Fruit fly (Drosophila melanogaster) whole organism, adult: Measurements from ENCODE around the gene CG33721.

Source experiments
- Hr96 ChIP-seq: fragments of 200-800 bp; sonication (Bioruptor generic); optimal IDR thresholded peaks from 2 replicates; lab custom pipeline; 2016; ENCODE audit warnings: missing biosample characterization, missing genetic modification characterization
- kay ChIP-seq: fragments of 200-800 bp; sonication (Bioruptor generic); peaks from one replicate; lab custom pipeline; 2016; ENCODE audit warnings: missing biosample characterization, missing genetic modification characterization, borderline replicate concordance

DNA sequence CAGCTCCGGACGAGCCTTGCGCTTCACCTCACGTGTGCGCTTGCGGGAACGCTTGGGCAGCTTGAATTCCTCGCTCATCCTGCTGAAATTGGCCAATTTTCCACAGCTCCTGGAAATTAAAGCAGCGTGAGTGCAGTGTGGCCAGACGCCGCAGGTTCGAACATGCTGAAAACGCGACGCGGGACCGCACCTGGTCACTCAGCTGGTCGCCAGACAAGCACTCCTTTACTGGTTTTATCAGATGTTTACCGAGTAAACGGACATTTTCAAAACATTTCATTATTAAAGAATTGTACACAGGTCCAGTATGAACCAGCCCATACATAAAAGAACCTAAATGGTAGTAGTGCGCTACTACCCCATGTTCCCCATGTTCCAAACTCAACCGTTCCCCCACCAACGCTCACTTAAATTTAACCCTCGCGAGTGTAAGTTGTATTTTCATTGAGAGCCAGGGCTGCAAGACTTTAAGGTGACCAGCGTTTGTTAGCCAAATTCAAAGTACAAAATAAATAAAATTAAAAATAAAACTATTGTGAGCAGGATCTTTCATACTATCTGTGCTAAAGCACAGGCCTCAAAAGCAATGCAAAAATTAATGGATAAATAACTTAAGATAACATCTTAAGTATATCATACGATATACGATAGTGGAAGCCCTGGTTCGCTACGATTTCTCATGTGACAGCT lies 31.5 kb downstream of the CG33721 start, which contains the start of the genes JMJD6, CG7071 and Muted:
- no peak for TF ChIP-seq kay (GFP tag; lab: Kevin White, UChicago)
- peak; percentile 86 for TF ChIP-seq Hr96 (GFP tag; lab: Kevin White, UChicago)
